Worm (Caenorhabditis elegans): ENCODE measurements around the gene rab-33.

ce11 chrIII:10520523-10520922 lies 16.9 kb upstream of the rab-33 start, which contains the start of gene unc-49:
- no peak for TF ChIP-seq flt-1 (GFP tag; IDR thresholded peaks at IDR 0.05)
- TF ChIP-seq T22C8.4 (GFP tag; IDR thresholded peaks at IDR 0.05), result no peak
- no peak for TF ChIP-seq cog-1 (tag; optimal IDR thresholded peaks at IDR 0.05)

Data from whole organism, midembryonic.